Fruit fly (Drosophila melanogaster) whole organism: ENCODE measurements around the gene pum.

Experiments
- CG8478 ChIP-seq: fragments of >200 bp; optimal IDR thresholded peaks from 2 replicates; lab custom pipeline; 2018; ENCODE audit warnings: inconsistent platforms
- Dll ChIP-seq: fragments of >200 bp; optimal IDR thresholded peaks from 2 replicates; lab custom pipeline; 2017
- EcR ChIP-seq, 2 experiments: fragments of >200 bp; optimal IDR thresholded peaks; 2 replicates each; lab custom pipeline; 2017; ENCODE audit warnings: missing biosample characterization in 2 of 2, missing genetic modification characterization in 2 of 2, missing genetic modification reagents in 2 of 2
- pan ChIP-seq: fragments of >200 bp; optimal IDR thresholded peaks from 2 replicates; lab custom pipeline; 2017
- psq ChIP-seq: fragments of >200 bp; optimal IDR thresholded peaks from 2 replicates; lab custom pipeline; 2017
- usp ChIP-seq: fragments of >200 bp; optimal IDR thresholded peaks from 2 replicates; lab custom pipeline; 2017; ENCODE audit warnings: missing biosample characterization, missing genetic modification characterization, mixed read lengths

The pum gene

dm6 chr3R:9057032-9057397 is 180.5 kb downstream of the pum start:
- TF ChIP-seq CG8478 (lab: Kevin White, UChicago) (no peak), psq (lab: Kevin White, UChicago) (no peak), Dll (no peak), EcR (GFP tag; optimal IDR thresholded peaks at IDR 0.05; lab: Kevin White, UChicago) (no peak), usp (no peak), pan (lab: Kevin White, UChicago) (no peak)

dm6 chr3R:9056409-9057031 is 181.0 kb downstream of the pum start:
- TF ChIP-seq Dll = peak; percentile 75
- TF ChIP-seq usp = no peak

dm6 chr3R:9055119-9056105 is 182.1 kb downstream of the pum start:
- TF ChIP-seq pan (lab: Kevin White, UChicago) = no peak
- no peak for TF ChIP-seq psq (lab: Kevin White, UChicago)
- TF ChIP-seq CG8478 (lab: Kevin White, UChicago) = no peak
- TF ChIP-seq usp = no peak
- no peak for TF ChIP-seq Dll

DNA sequence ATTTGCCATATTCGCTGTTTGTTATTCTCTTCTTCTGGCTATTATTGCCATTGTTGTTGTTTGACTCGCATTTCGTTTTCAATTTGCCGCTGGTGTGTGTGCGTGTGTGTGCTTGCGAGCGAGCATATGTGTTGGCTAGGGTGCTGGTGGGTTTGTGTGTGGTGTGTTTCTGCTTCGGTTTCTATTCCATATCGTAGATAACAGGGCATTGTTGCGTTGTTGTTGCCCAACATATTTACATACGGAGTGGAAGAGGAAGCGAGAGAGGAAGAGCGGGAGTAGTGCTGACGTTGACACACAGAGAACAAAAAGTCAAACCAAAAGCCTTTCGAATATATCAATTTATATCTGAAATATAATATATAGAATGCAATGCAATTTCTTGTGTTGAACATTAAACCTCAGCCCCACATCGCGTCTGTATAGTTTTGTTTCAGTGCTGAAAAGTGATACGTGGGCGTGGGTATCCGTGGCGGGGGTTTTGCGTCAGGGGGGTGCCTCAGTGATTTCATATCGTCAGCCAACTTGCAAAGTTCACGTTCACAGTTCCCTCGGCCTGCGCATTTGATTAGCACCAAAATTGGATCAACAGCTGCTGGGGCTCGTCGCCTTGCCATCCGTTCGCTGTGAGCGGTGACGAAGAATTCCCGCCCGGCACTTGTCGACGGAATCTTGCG is 182.9 kb downstream of the pum start:
- peak; percentile 42 for TF ChIP-seq Dll
- no peak for TF ChIP-seq psq (lab: Kevin White, UChicago)
- no peak for TF ChIP-seq CG8478 (lab: Kevin White, UChicago)
- no peak for TF ChIP-seq EcR (GFP tag; optimal IDR thresholded peaks at IDR 0.05; lab: Kevin White, UChicago)

- TF ChIP-seq psq (lab: Kevin White, UChicago) (no peak), EcR (GFP tag; optimal IDR thresholded peaks at IDR 0.05; lab: Kevin White, UChicago) (peak in 1 of 2 experiments; percentile 24)
Observed at dm6 chr3R:9053850-9054441, 183.5 kb downstream of the pum start.

dm6 chr3R:9053021-9053420 is 184.5 kb downstream of the pum start:
- TF ChIP-seq EcR (GFP tag; optimal IDR thresholded peaks at IDR 0.05; lab: Kevin White, UChicago) = no peak
- TF ChIP-seq Dll = peak; percentile 93
- TF ChIP-seq pan (lab: Kevin White, UChicago) = no peak
- TF ChIP-seq psq (lab: Kevin White, UChicago) = no peak

- TF ChIP-seq CG8478 (lab: Kevin White, UChicago) (no peak), usp (no peak)
Observed at dm6 chr3R:9051937-9052680, 185.4 kb downstream of the pum start, which contains the start of gene Kdm2. Gene Kdm2 (plus strand): TSS chr3R:9052495.

DNA sequence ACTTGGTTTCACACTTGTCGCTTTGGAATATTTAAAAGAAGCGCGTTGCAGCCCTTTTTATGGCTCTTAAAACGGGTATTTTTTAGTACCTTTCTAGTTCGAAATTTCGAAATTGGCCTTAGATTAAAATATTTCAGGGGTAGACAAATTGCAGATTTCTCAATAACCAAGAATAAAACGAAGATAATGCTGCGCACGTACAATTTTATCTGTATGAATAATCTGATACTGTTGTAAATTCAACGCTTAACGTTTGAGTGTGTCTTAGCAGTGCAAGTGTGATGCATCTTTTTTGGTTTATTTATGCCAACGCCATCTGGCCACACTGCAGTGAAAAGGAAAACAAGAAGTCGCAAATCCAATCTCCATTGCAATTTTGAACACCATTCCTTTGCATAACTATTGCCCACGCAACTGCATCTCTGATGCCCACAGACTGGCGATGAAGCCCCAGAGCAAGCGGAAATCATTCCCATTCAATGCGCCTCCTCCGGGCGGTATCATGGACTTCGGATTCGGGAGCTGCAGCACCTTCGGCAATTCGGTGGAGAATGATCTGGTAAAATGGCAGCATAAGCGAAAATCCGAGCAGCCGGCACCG is 186.9 kb downstream of the pum start, which contains the start of gene Nmdmc:
Gene Nmdmc (minus strand): TSS at position 37 of the 601 bp plus-strand sequence.
- TF ChIP-seq EcR (GFP tag; optimal IDR thresholded peaks at IDR 0.05; lab: Kevin White, UChicago) (no peak), usp (no peak), psq (lab: Kevin White, UChicago) (no peak), pan (lab: Kevin White, UChicago) (no peak), CG8478 (lab: Kevin White, UChicago) (no peak), Dll (no peak)

- TF ChIP-seq Dll (no peak), EcR (GFP tag; optimal IDR thresholded peaks at IDR 0.05; lab: Kevin White, UChicago) (no peak), psq (lab: Kevin White, UChicago) (no peak), pan (lab: Kevin White, UChicago) (no peak), usp (no peak), CG8478 (lab: Kevin White, UChicago) (no peak)
Observed at dm6 chr3R:9049091-9049981, 188.1 kb downstream of the pum start.

DNA sequence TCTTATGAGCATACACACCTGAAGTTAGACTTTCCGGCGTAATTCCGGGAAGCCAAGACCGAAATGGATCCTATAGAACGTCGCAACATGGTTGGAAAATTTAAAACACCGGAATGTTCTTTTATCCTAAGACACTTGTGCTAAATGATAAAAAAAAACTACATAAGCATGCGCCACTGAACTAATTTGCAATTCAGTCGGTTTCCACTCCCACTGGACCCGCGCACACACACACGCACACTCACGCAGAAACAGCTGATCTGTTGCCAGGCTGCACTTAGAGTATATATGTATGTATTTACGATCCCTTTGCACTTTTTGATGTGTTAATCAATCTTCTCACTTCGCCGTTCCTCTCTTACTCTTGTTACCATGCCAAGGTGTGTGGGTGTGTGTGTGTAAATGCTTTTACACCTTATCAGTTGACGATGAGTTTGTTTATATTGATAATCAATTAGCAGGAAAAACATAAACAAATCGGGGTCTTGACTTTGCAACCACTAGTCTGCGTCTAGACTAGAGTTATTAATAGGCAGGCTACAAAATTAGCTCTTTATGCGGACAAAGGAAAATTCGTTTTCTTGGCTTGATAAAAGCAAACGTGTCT is 188.9 kb downstream of the pum start, which contains the start of gene Mst85C:
Gene Mst85C (plus strand): TSS at position 180 of the 607 bp plus-strand sequence.
- no peak for TF ChIP-seq EcR (GFP tag; optimal IDR thresholded peaks at IDR 0.05; lab: Kevin White, UChicago)
- no peak for TF ChIP-seq psq (lab: Kevin White, UChicago)
- TF ChIP-seq pan (lab: Kevin White, UChicago) = no peak
- TF ChIP-seq usp = no peak
- TF ChIP-seq Dll = no peak
- no peak for TF ChIP-seq CG8478 (lab: Kevin White, UChicago)
